Fruit fly (Drosophila melanogaster) whole organism, prepupa: Measurements from ENCODE around the gene CG11596.

Source experiments
- Blimp-1 ChIP-seq: fragments of 200-800 bp; sonication (Bioruptor generic); optimal IDR thresholded peaks from 3 replicates; lab custom pipeline; 2017; ENCODE audit warnings: missing biosample characterization, missing genetic modification characterization, mild to moderate bottlenecking, moderate library complexity, missing genetic modification reagents
- CG10631 ChIP-seq: fragments of 200-800 bp; sonication (Bioruptor generic); optimal IDR thresholded peaks from 2 replicates; lab custom pipeline; 2016; ENCODE audit warnings: missing biosample characterization, missing genetic modification characterization
- CG10669 ChIP-seq: fragments of 200-800 bp; sonication (Bioruptor generic); optimal IDR thresholded peaks from 3 replicates; lab custom pipeline; 2018; ENCODE audit warnings: missing biosample characterization, mild to moderate bottlenecking, missing genetic modification characterization, moderate library complexity
- CG11294 ChIP-seq: fragments of 200-800 bp; sonication (Bioruptor generic); IDR thresholded peaks from 2 replicates; pipeline ENCODE4 v1.3.6; 2022; ENCODE audit warnings: missing biosample characterization, missing genetic modification characterization
- CG11762 ChIP-seq: fragments of 200-800 bp; sonication (Bioruptor generic); optimal IDR thresholded peaks from 3 replicates; lab custom pipeline; 2016; ENCODE audit warnings: missing biosample characterization, missing genetic modification characterization; ENCODE audit not compliant: insufficient read depth
- CG11902 ChIP-seq: fragments of 200-800 bp; sonication (Bioruptor generic); optimal IDR thresholded peaks from 3 replicates; lab custom pipeline; 2016; ENCODE audit warnings: missing biosample characterization, missing genetic modification characterization
- CG1621 ChIP-seq: fragments of 200-800 bp; sonication (Bioruptor generic); optimal IDR thresholded peaks from 3 replicates; lab custom pipeline; 2018; ENCODE audit warnings: missing biosample characterization, mild to moderate bottlenecking, missing genetic modification characterization
- CG16779 ChIP-seq: fragments of 200-800 bp; sonication (Bioruptor generic); optimal IDR thresholded peaks from 3 replicates; lab custom pipeline; 2017; ENCODE audit warnings: missing biosample characterization, mild to moderate bottlenecking, missing genetic modification characterization
- CG3032 ChIP-seq: fragments of 200-800 bp; optimal IDR thresholded peaks from 2 replicates; lab custom pipeline; 2019; ENCODE audit warnings: missing biosample characterization, mild to moderate bottlenecking, missing genetic modification characterization, moderate library complexity
- CG31627 ChIP-seq: fragments of 200-800 bp; sonication (Bioruptor generic); optimal IDR thresholded peaks from 3 replicates; lab custom pipeline; 2016; ENCODE audit warnings: missing biosample characterization, missing genetic modification characterization
- CG32006 ChIP-seq: fragments of 200-800 bp; sonication (Bioruptor generic); optimal IDR thresholded peaks from 3 replicates; lab custom pipeline; 2017; ENCODE audit warnings: missing biosample characterization, mild to moderate bottlenecking, missing genetic modification characterization
- CG34406 ChIP-seq: fragments of 200-800 bp; sonication (Bioruptor generic); optimal IDR thresholded peaks from 3 replicates; lab custom pipeline; 2016; ENCODE audit warnings: missing biosample characterization, missing genetic modification characterization
- CG3919 ChIP-seq: fragments of 200-800 bp; sonication (Bioruptor generic); optimal IDR thresholded peaks from 3 replicates; lab custom pipeline; 2016; ENCODE audit warnings: missing biosample characterization, missing genetic modification characterization
- CG4318 ChIP-seq: fragments of 200-800 bp; sonication (Bioruptor generic); optimal IDR thresholded peaks from 3 replicates; lab custom pipeline; 2017; ENCODE audit warnings: missing biosample characterization, mild to moderate bottlenecking, missing genetic modification characterization
- CG6163 ChIP-seq: fragments of 200-800 bp; sonication (Bioruptor generic); IDR thresholded peaks from 3 replicates; pipeline ENCODE4 v1.3.6; 2022; ENCODE audit warnings: missing biosample characterization, missing genetic modification characterization
- CG6276 ChIP-seq: fragments of 200-800 bp; sonication (Bioruptor generic); optimal IDR thresholded peaks from 2 replicates; lab custom pipeline; 2017; ENCODE audit warnings: missing biosample characterization, mild to moderate bottlenecking, missing genetic modification characterization
- CG6792 ChIP-seq: fragments of 200-800 bp; sonication (Bioruptor generic); optimal IDR thresholded peaks from 3 replicates; lab custom pipeline; 2016; ENCODE audit warnings: missing biosample characterization, missing genetic modification characterization
- CG6808 ChIP-seq: fragments of 200-800 bp; sonication (Bioruptor generic); optimal IDR thresholded peaks from 3 replicates; lab custom pipeline; 2017; ENCODE audit warnings: missing biosample characterization, missing genetic modification characterization, mild to moderate bottlenecking, moderate library complexity, missing genetic modification reagents
- CG6854 ChIP-seq: fragments of 200-800 bp; sonication (Bioruptor generic); optimal IDR thresholded peaks from 2 replicates; lab custom pipeline; 2017; ENCODE audit warnings: missing biosample characterization, mild to moderate bottlenecking, missing genetic modification characterization
- CG7368 ChIP-seq: fragments of 200-800 bp; sonication (Bioruptor generic); optimal IDR thresholded peaks from 3 replicates; lab custom pipeline; 2016; ENCODE audit warnings: missing biosample characterization, missing genetic modification characterization
- CG8119 ChIP-seq: fragments of 200-800 bp; sonication (Bioruptor generic); IDR thresholded peaks from 3 replicates; pipeline ENCODE4 v1.3.6; 2022; ENCODE audit warnings: missing biosample characterization, missing genetic modification characterization
- CG8319 ChIP-seq: fragments of 200-800 bp; sonication (Bioruptor generic); optimal IDR thresholded peaks from 3 replicates; lab custom pipeline; 2016; ENCODE audit warnings: missing biosample characterization, missing genetic modification characterization
- CG8632 ChIP-seq: fragments of 200-800 bp; sonication (Bioruptor generic); optimal IDR thresholded peaks from 3 replicates; lab custom pipeline; 2016; ENCODE audit warnings: missing biosample characterization, missing genetic modification characterization
- CG9139 ChIP-seq: fragments of 200-800 bp; sonication (Bioruptor generic); optimal IDR thresholded peaks from 3 replicates; lab custom pipeline; 2017; ENCODE audit warnings: missing biosample characterization, mild to moderate bottlenecking, missing genetic modification characterization
- Eip75B ChIP-seq: fragments of 200-800 bp; sonication (Bioruptor generic); optimal IDR thresholded peaks from 3 replicates; lab custom pipeline; 2016; ENCODE audit warnings: missing biosample characterization, missing genetic modification characterization
- Ets21C ChIP-seq: fragments of 200-800 bp; sonication (Bioruptor generic); optimal IDR thresholded peaks from 3 replicates; lab custom pipeline; 2016; ENCODE audit warnings: missing biosample characterization, missing genetic modification characterization
- Ets96B ChIP-seq: fragments of 200-800 bp; optimal IDR thresholded peaks from 2 replicates; lab custom pipeline; 2019; ENCODE audit warnings: missing biosample characterization, mild to moderate bottlenecking, missing genetic modification characterization, moderate library complexity
- Hr38 ChIP-seq: sonication (Bioruptor generic); optimal IDR thresholded peaks from 2 replicates; lab custom pipeline; 2016; ENCODE audit warnings: missing biosample characterization, missing genetic modification characterization
- Hr39 ChIP-seq: fragments of 200-800 bp; sonication (Bioruptor generic); optimal IDR thresholded peaks from 2 replicates; lab custom pipeline; 2016; ENCODE audit warnings: missing biosample characterization, missing genetic modification characterization
- Hr4 ChIP-seq: fragments of 200-800 bp; sonication (Bioruptor generic); optimal IDR thresholded peaks from 3 replicates; lab custom pipeline; 2016; ENCODE audit warnings: missing biosample characterization, missing genetic modification characterization
- Met ChIP-seq: fragments of 200-800 bp; sonication (Bioruptor generic); optimal IDR thresholded peaks from 3 replicates; lab custom pipeline; 2016; ENCODE audit warnings: missing biosample characterization, missing genetic modification characterization
- OdsH ChIP-seq: fragments of 200-800 bp; sonication (Bioruptor generic); optimal IDR thresholded peaks from 3 replicates; lab custom pipeline; 2016; ENCODE audit warnings: missing biosample characterization, missing genetic modification characterization
- Smox ChIP-seq: fragments of 200-800 bp; sonication (Bioruptor generic); optimal IDR thresholded peaks from 3 replicates; lab custom pipeline; 2016; ENCODE audit warnings: missing biosample characterization, missing genetic modification characterization
- Sox102F ChIP-seq: fragments of 200-800 bp; sonication (Bioruptor generic); optimal IDR thresholded peaks from 2 replicates; lab custom pipeline; 2016; ENCODE audit warnings: missing biosample characterization, mild to moderate bottlenecking, missing genetic modification characterization
- Sox14 ChIP-seq: fragments of 200-800 bp; sonication (Bioruptor generic); optimal IDR thresholded peaks from 3 replicates; lab custom pipeline; 2016; ENCODE audit warnings: missing biosample characterization, missing genetic modification characterization
- Sox15 ChIP-seq: fragments of 200-800 bp; sonication (Bioruptor generic); optimal IDR thresholded peaks from 3 replicates; lab custom pipeline; 2016; ENCODE audit warnings: missing biosample characterization, missing genetic modification characterization
- acj6 ChIP-seq: fragments of 200-800 bp; sonication (Bioruptor generic); optimal IDR thresholded peaks from 3 replicates; lab custom pipeline; 2016; ENCODE audit warnings: missing biosample characterization, missing genetic modification characterization
- cyc ChIP-seq: fragments of 200-800 bp; sonication (Bioruptor generic); optimal IDR thresholded peaks from 3 replicates; lab custom pipeline; 2016; ENCODE audit warnings: missing biosample characterization, missing genetic modification characterization
- dac ChIP-seq: fragments of 200-800 bp; sonication (Bioruptor generic); optimal IDR thresholded peaks from 2 replicates; lab custom pipeline; 2017; ENCODE audit warnings: missing biosample characterization, mild to moderate bottlenecking, missing genetic modification characterization
- dsx ChIP-seq: fragments of 200-800 bp; optimal IDR thresholded peaks from 3 replicates; lab custom pipeline; 2019; ENCODE audit warnings: missing biosample characterization, mild to moderate bottlenecking, missing genetic modification characterization, moderate library complexity; ENCODE audit not compliant: poor library complexity, severe bottlenecking
- eg ChIP-seq: fragments of 200-800 bp; sonication (Bioruptor generic); IDR thresholded peaks from 3 replicates; pipeline ENCODE4 v1.3.6; 2022; ENCODE audit warnings: missing biosample characterization, missing genetic modification characterization
- esn ChIP-seq: fragments of 200-800 bp; sonication (Bioruptor generic); optimal IDR thresholded peaks from 2 replicates; lab custom pipeline; 2016; ENCODE audit warnings: missing biosample characterization, mild to moderate bottlenecking, missing genetic modification characterization, moderate library complexity
- fd59A ChIP-seq: fragments of 200-800 bp; sonication (Bioruptor generic); optimal IDR thresholded peaks from 2 replicates; lab custom pipeline; 2017; ENCODE audit warnings: missing biosample characterization, mild to moderate bottlenecking, missing genetic modification characterization, missing genetic modification reagents
- fd85E ChIP-seq: fragments of 200-800 bp; sonication (Bioruptor generic); optimal IDR thresholded peaks from 3 replicates; lab custom pipeline; 2016; ENCODE audit warnings: missing biosample characterization, missing genetic modification characterization
- fkh ChIP-seq: fragments of 200-800 bp; sonication (Bioruptor generic); optimal IDR thresholded peaks from 3 replicates; lab custom pipeline; 2017; ENCODE audit warnings: missing biosample characterization, mild to moderate bottlenecking, missing genetic modification characterization, moderate library complexity
- lz ChIP-seq: fragments of 200-800 bp; sonication (Bioruptor generic); optimal IDR thresholded peaks from 3 replicates; lab custom pipeline; 2016; ENCODE audit warnings: missing biosample characterization, missing genetic modification characterization
- net ChIP-seq: fragments of 200-800 bp; sonication (Bioruptor generic); optimal IDR thresholded peaks from 3 replicates; lab custom pipeline; 2016; ENCODE audit warnings: missing biosample characterization, missing genetic modification characterization
- pdm3 ChIP-seq: fragments of 200-800 bp; sonication (Bioruptor generic); optimal IDR thresholded peaks from 3 replicates; lab custom pipeline; 2016; ENCODE audit warnings: missing biosample characterization, missing genetic modification characterization
- salr ChIP-seq, 2 experiments: fragments of 200-800 bp; sonication (Bioruptor generic); optimal IDR thresholded peaks; 3 replicates each; lab custom pipeline; 2016 to 2018; ENCODE audit warnings: missing biosample characterization in 2 of 2, missing genetic modification characterization in 2 of 2, mild to moderate bottlenecking in 1 of 2
- ss ChIP-seq, 2 experiments: fragments of 200-800 bp; sonication (Bioruptor generic); optimal IDR thresholded peaks; 2 replicates in 1 of 2; 3 replicates in 1 of 2; lab custom pipeline; 2017 to 2018; ENCODE audit warnings: mild to moderate bottlenecking in 2 of 2, missing biosample characterization in 2 of 2, missing genetic modification characterization in 2 of 2, moderate library complexity in 1 of 2
- svp ChIP-seq: fragments of 200-800 bp; sonication (Bioruptor generic); peaks from one replicate; lab custom pipeline; 2016; ENCODE audit warnings: missing biosample characterization, missing genetic modification characterization

Gene CG11596

DNA sequence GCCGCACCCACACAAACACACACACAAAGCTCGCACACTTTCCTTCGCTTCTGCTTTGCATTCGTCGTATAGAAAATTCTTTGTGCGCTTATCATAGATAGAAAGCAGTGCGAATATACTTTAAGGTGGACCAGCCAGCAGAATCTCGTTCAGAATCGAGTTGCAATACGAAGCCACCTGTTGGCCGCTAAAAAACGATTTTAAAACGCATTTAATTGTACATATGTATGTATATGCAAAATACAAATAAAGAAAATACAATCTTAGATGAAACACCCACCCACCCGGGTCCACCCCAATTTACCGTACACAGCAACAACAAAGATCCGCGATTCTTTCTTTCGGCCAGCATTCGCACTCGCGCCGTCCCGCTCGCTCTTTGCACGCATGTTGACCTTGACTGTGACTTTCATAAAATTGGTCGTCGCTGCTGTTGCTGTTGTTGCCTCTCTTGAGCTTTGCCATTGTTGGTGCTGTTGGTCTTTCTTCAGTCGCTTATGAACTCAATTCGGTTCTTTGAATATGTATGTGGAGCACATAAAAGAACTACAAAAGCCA lies 21.1 kb downstream of the CG11596 start:
- peak; percentile 69 to 89 for TF ChIP-seq salr (GFP tag; optimal IDR thresholded peaks at IDR 0.05; lab: Kevin White, UChicago)
- TF ChIP-seq dsx (GFP tag; lab: Kevin White, UChicago), result peak; percentile 81
- peak; percentile 88 for TF ChIP-seq CG10669 (GFP tag; lab: Kevin White, UChicago)
- TF ChIP-seq acj6 (GFP tag; lab: Kevin White, UChicago), result peak; percentile 90
- no peak for TF ChIP-seq fkh
- peak; percentile 85 for TF ChIP-seq CG16779 (tag; lab: Kevin White, UChicago)
- TF ChIP-seq CG11762 (GFP tag; lab: Kevin White, UChicago), result peak; percentile 86
- TF ChIP-seq CG3919 (GFP tag; lab: Kevin White, UChicago), result peak; percentile 92
- peak; percentile 89 for TF ChIP-seq CG6854
- peak; percentile 89 for TF ChIP-seq CG10631 (GFP tag; lab: Kevin White, UChicago)
- TF ChIP-seq Ets21C (GFP tag; lab: Kevin White, UChicago), result peak; percentile 79
- peak; percentile 61 to 83 for TF ChIP-seq ss (GFP tag; optimal IDR thresholded peaks at IDR 0.05; lab: Kevin White, UChicago)
- TF ChIP-seq Eip75B (GFP tag; lab: Kevin White, UChicago), result peak; percentile 87
- TF ChIP-seq Hr38 (GFP tag; lab: Kevin White, UChicago), result no peak
- TF ChIP-seq lz (GFP tag; lab: Kevin White, UChicago), result peak; percentile 90
- TF ChIP-seq CG6163, result peak; percentile 97
- peak; percentile 89 for TF ChIP-seq Smox (GFP tag; lab: Kevin White, UChicago)
- peak; percentile 85 for TF ChIP-seq Hr39
- TF ChIP-seq cyc (GFP tag; lab: Kevin White, UChicago), result peak; percentile 84
- peak; percentile 74 for TF ChIP-seq dac (GFP tag; lab: Kevin White, UChicago)
- TF ChIP-seq CG4318 (GFP tag; lab: Kevin White, UChicago), result peak; percentile 81
- TF ChIP-seq CG1621 (tag; lab: Kevin White, UChicago), result peak; percentile 92
- TF ChIP-seq CG11902, result peak; percentile 72
- peak; percentile 92 for TF ChIP-seq net (GFP tag; lab: Kevin White, UChicago)
- peak; percentile 88 for TF ChIP-seq CG11294 (GFP tag; lab: Robert Waterston, UW)
- peak; percentile 57 for TF ChIP-seq fd85E (GFP tag; lab: Kevin White, UChicago)
- TF ChIP-seq Sox14 (GFP tag; lab: Kevin White, UChicago), result peak; percentile 94
- peak; percentile 76 for TF ChIP-seq CG7368 (GFP tag; lab: Kevin White, UChicago)
- peak; percentile 62 for TF ChIP-seq CG9139 (GFP tag; lab: Kevin White, UChicago)
- TF ChIP-seq Hr4, result peak; percentile 87
- TF ChIP-seq Ets96B, result peak; percentile 89
- TF ChIP-seq esn (GFP tag; lab: Kevin White, UChicago), result peak; percentile 88
- peak; percentile 91 for TF ChIP-seq CG8632 (GFP tag; lab: Kevin White, UChicago)
- peak; percentile 92 for TF ChIP-seq CG34406 (GFP tag; lab: Kevin White, UChicago)
- peak; percentile 92 for TF ChIP-seq CG32006 (GFP tag; lab: Kevin White, UChicago)
- peak; percentile 87 for TF ChIP-seq Sox102F (GFP tag; lab: Kevin White, UChicago)
- TF ChIP-seq CG31627 (GFP tag; lab: Kevin White, UChicago), result peak; percentile 89
- peak; percentile 90 for TF ChIP-seq pdm3 (GFP tag; lab: Kevin White, UChicago)
- TF ChIP-seq CG8319 (GFP tag; lab: Kevin White, UChicago), result peak; percentile 78
- TF ChIP-seq CG8119, result peak; percentile 95
- TF ChIP-seq CG6276 (GFP tag; lab: Kevin White, UChicago), result peak; percentile 93
- peak; percentile 91 for TF ChIP-seq Met
- peak; percentile 96 for TF ChIP-seq eg (GFP tag; lab: Robert Waterston, UW)
- TF ChIP-seq CG6792, result peak; percentile 89
- peak; percentile 85 for TF ChIP-seq CG6808 (GFP tag; lab: Kevin White, UChicago)
- TF ChIP-seq Sox15 (GFP tag; lab: Kevin White, UChicago), result peak; percentile 79
- peak; percentile 79 for TF ChIP-seq CG3032
- peak; percentile 88 for TF ChIP-seq svp (GFP tag; lab: Kevin White, UChicago)
- peak; percentile 89 for TF ChIP-seq OdsH (GFP tag; lab: Kevin White, UChicago)
- peak; percentile 77 for TF ChIP-seq fd59A (GFP tag; lab: Kevin White, UChicago)
- TF ChIP-seq Blimp-1 (GFP tag; lab: Kevin White, UChicago), result peak; percentile 74
